Worm (Caenorhabditis elegans): ENCODE measurements around the gene C18A11.3.

DNA sequence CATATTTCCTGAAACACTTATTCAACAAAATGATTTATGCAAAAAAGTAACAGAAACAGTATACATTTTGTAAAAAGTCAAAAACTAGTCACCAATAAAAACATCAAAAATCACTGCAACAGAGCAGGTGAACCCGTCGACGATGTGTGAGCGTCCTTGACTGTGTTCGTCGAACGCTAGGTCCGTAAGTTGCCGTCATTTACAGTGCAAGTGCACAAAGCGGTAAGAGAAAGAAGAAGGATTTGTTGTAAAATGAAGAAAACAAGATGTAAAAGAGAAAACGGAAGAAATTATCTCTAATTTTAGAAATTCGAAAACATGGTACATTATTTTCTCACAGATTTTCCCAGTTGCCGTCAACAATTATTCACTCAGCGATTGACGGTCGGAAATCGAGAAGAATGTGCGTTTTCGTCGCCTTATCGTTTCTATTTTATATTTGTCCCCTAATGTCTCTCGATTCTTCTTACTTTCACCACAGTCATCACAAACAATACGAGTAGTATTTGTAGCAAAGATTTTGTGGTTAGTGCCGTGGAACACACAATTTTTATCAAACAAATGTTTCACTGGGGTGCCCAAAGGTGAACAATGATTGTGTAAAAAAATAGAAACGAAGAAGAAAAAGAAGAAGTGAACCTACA, 28.5 kb downstream of the C18A11.3 start:
- TF ChIP-seq attf-6 (GFP tag; IDR thresholded peaks at IDR 0.05) (no peak), T07F8.4 (tag; optimal IDR thresholded peaks at IDR 0.05) (no peak)
